Fruit fly (Drosophila melanogaster) whole organism, prepupa: ENCODE data around the gene CG3902.

Experiments used
- Blimp-1 ChIP-seq: fragments of 200-800 bp; sonication (Bioruptor generic); optimal IDR thresholded peaks from 3 replicates; lab custom pipeline; 2017; ENCODE audit warnings: missing biosample characterization, missing genetic modification characterization, mild to moderate bottlenecking, moderate library complexity, missing genetic modification reagents
- CG10669 ChIP-seq: fragments of 200-800 bp; sonication (Bioruptor generic); optimal IDR thresholded peaks from 3 replicates; lab custom pipeline; 2018; ENCODE audit warnings: missing biosample characterization, mild to moderate bottlenecking, missing genetic modification characterization, moderate library complexity
- CG11762 ChIP-seq: fragments of 200-800 bp; sonication (Bioruptor generic); optimal IDR thresholded peaks from 3 replicates; lab custom pipeline; 2016; ENCODE audit warnings: missing biosample characterization, missing genetic modification characterization; ENCODE audit not compliant: insufficient read depth
- CG15336 ChIP-seq: fragments of 200-800 bp; sonication (Bioruptor generic); IDR thresholded peaks from 2 replicates; pipeline ENCODE4 v1.3.6; 2022; ENCODE audit warnings: missing biosample characterization, missing genetic modification characterization
- CG1621 ChIP-seq: fragments of 200-800 bp; sonication (Bioruptor generic); optimal IDR thresholded peaks from 3 replicates; lab custom pipeline; 2018; ENCODE audit warnings: missing biosample characterization, mild to moderate bottlenecking, missing genetic modification characterization
- CG31627 ChIP-seq: fragments of 200-800 bp; sonication (Bioruptor generic); optimal IDR thresholded peaks from 3 replicates; lab custom pipeline; 2016; ENCODE audit warnings: missing biosample characterization, missing genetic modification characterization
- CG34406 ChIP-seq: fragments of 200-800 bp; sonication (Bioruptor generic); optimal IDR thresholded peaks from 3 replicates; lab custom pipeline; 2016; ENCODE audit warnings: missing biosample characterization, missing genetic modification characterization
- CG3919 ChIP-seq: fragments of 200-800 bp; sonication (Bioruptor generic); optimal IDR thresholded peaks from 3 replicates; lab custom pipeline; 2016; ENCODE audit warnings: missing biosample characterization, missing genetic modification characterization
- CG6163 ChIP-seq: fragments of 200-800 bp; sonication (Bioruptor generic); IDR thresholded peaks from 3 replicates; pipeline ENCODE4 v1.3.6; 2022; ENCODE audit warnings: missing biosample characterization, missing genetic modification characterization
- CG6276 ChIP-seq: fragments of 200-800 bp; sonication (Bioruptor generic); optimal IDR thresholded peaks from 2 replicates; lab custom pipeline; 2017; ENCODE audit warnings: missing biosample characterization, mild to moderate bottlenecking, missing genetic modification characterization
- CG6808 ChIP-seq: fragments of 200-800 bp; sonication (Bioruptor generic); optimal IDR thresholded peaks from 3 replicates; lab custom pipeline; 2017; ENCODE audit warnings: missing biosample characterization, missing genetic modification characterization, mild to moderate bottlenecking, moderate library complexity, missing genetic modification reagents
- CG6854 ChIP-seq: fragments of 200-800 bp; sonication (Bioruptor generic); optimal IDR thresholded peaks from 2 replicates; lab custom pipeline; 2017; ENCODE audit warnings: missing biosample characterization, mild to moderate bottlenecking, missing genetic modification characterization
- CG8119 ChIP-seq: fragments of 200-800 bp; sonication (Bioruptor generic); IDR thresholded peaks from 3 replicates; pipeline ENCODE4 v1.3.6; 2022; ENCODE audit warnings: missing biosample characterization, missing genetic modification characterization
- CG8319 ChIP-seq: fragments of 200-800 bp; sonication (Bioruptor generic); optimal IDR thresholded peaks from 3 replicates; lab custom pipeline; 2016; ENCODE audit warnings: missing biosample characterization, missing genetic modification characterization
- CG8632 ChIP-seq: fragments of 200-800 bp; sonication (Bioruptor generic); optimal IDR thresholded peaks from 3 replicates; lab custom pipeline; 2016; ENCODE audit warnings: missing biosample characterization, missing genetic modification characterization
- CG9139 ChIP-seq: fragments of 200-800 bp; sonication (Bioruptor generic); optimal IDR thresholded peaks from 3 replicates; lab custom pipeline; 2017; ENCODE audit warnings: missing biosample characterization, mild to moderate bottlenecking, missing genetic modification characterization
- Eip75B ChIP-seq: fragments of 200-800 bp; sonication (Bioruptor generic); optimal IDR thresholded peaks from 3 replicates; lab custom pipeline; 2016; ENCODE audit warnings: missing biosample characterization, missing genetic modification characterization
- Eip78C ChIP-seq: fragments of 200-800 bp; sonication (Bioruptor generic); peaks from one replicate; lab custom pipeline; 2016; ENCODE audit warnings: missing biosample characterization, missing genetic modification characterization
- Eip93F ChIP-seq: fragments of 200-800 bp; sonication (Bioruptor generic); optimal IDR thresholded peaks from 2 replicates; lab custom pipeline; 2016; ENCODE audit warnings: missing biosample characterization, mild to moderate bottlenecking, missing genetic modification characterization
- Ets21C ChIP-seq: fragments of 200-800 bp; sonication (Bioruptor generic); optimal IDR thresholded peaks from 3 replicates; lab custom pipeline; 2016; ENCODE audit warnings: missing biosample characterization, missing genetic modification characterization
- Ets96B ChIP-seq: fragments of 200-800 bp; optimal IDR thresholded peaks from 2 replicates; lab custom pipeline; 2019; ENCODE audit warnings: missing biosample characterization, mild to moderate bottlenecking, missing genetic modification characterization, moderate library complexity
- Gug ChIP-seq: fragments of 200-800 bp; sonication (Bioruptor generic); IDR thresholded peaks from 2 replicates; pipeline ENCODE4 v1.3.6; 2022; ENCODE audit warnings: missing biosample characterization, missing genetic modification characterization
- Hr38 ChIP-seq: sonication (Bioruptor generic); optimal IDR thresholded peaks from 2 replicates; lab custom pipeline; 2016; ENCODE audit warnings: missing biosample characterization, missing genetic modification characterization
- OdsH ChIP-seq: fragments of 200-800 bp; sonication (Bioruptor generic); optimal IDR thresholded peaks from 3 replicates; lab custom pipeline; 2016; ENCODE audit warnings: missing biosample characterization, missing genetic modification characterization
- Smox ChIP-seq: fragments of 200-800 bp; sonication (Bioruptor generic); optimal IDR thresholded peaks from 3 replicates; lab custom pipeline; 2016; ENCODE audit warnings: missing biosample characterization, missing genetic modification characterization
- Sox102F ChIP-seq: fragments of 200-800 bp; sonication (Bioruptor generic); optimal IDR thresholded peaks from 2 replicates; lab custom pipeline; 2016; ENCODE audit warnings: missing biosample characterization, mild to moderate bottlenecking, missing genetic modification characterization
- achi ChIP-seq: fragments of 200-800 bp; sonication (Bioruptor generic); optimal IDR thresholded peaks from 3 replicates; lab custom pipeline; 2016; ENCODE audit warnings: missing biosample characterization, missing genetic modification characterization
- acj6 ChIP-seq: fragments of 200-800 bp; sonication (Bioruptor generic); optimal IDR thresholded peaks from 3 replicates; lab custom pipeline; 2016; ENCODE audit warnings: missing biosample characterization, missing genetic modification characterization
- cyc ChIP-seq: fragments of 200-800 bp; sonication (Bioruptor generic); optimal IDR thresholded peaks from 3 replicates; lab custom pipeline; 2016; ENCODE audit warnings: missing biosample characterization, missing genetic modification characterization
- dsx ChIP-seq: fragments of 200-800 bp; optimal IDR thresholded peaks from 3 replicates; lab custom pipeline; 2019; ENCODE audit warnings: missing biosample characterization, mild to moderate bottlenecking, missing genetic modification characterization, moderate library complexity; ENCODE audit not compliant: poor library complexity, severe bottlenecking
- eg ChIP-seq: fragments of 200-800 bp; sonication (Bioruptor generic); IDR thresholded peaks from 3 replicates; pipeline ENCODE4 v1.3.6; 2022; ENCODE audit warnings: missing biosample characterization, missing genetic modification characterization
- esn ChIP-seq: fragments of 200-800 bp; sonication (Bioruptor generic); optimal IDR thresholded peaks from 2 replicates; lab custom pipeline; 2016; ENCODE audit warnings: missing biosample characterization, mild to moderate bottlenecking, missing genetic modification characterization, moderate library complexity
- fkh ChIP-seq: fragments of 200-800 bp; sonication (Bioruptor generic); optimal IDR thresholded peaks from 3 replicates; lab custom pipeline; 2017; ENCODE audit warnings: missing biosample characterization, mild to moderate bottlenecking, missing genetic modification characterization, moderate library complexity
- lz ChIP-seq: fragments of 200-800 bp; sonication (Bioruptor generic); optimal IDR thresholded peaks from 3 replicates; lab custom pipeline; 2016; ENCODE audit warnings: missing biosample characterization, missing genetic modification characterization
- net ChIP-seq: fragments of 200-800 bp; sonication (Bioruptor generic); optimal IDR thresholded peaks from 3 replicates; lab custom pipeline; 2016; ENCODE audit warnings: missing biosample characterization, missing genetic modification characterization
- salr ChIP-seq, 2 experiments: fragments of 200-800 bp; sonication (Bioruptor generic); optimal IDR thresholded peaks; 3 replicates each; lab custom pipeline; 2016 to 2018; ENCODE audit warnings: missing biosample characterization in 2 of 2, missing genetic modification characterization in 2 of 2, mild to moderate bottlenecking in 1 of 2
- spab ChIP-seq: fragments of 200-800 bp; sonication (Bioruptor generic); optimal IDR thresholded peaks from 2 replicates; lab custom pipeline; 2017; ENCODE audit warnings: missing biosample characterization, mild to moderate bottlenecking, missing genetic modification characterization, missing genetic modification reagents
- ss ChIP-seq, 2 experiments: fragments of 200-800 bp; sonication (Bioruptor generic); optimal IDR thresholded peaks; 2 replicates in 1 of 2; 3 replicates in 1 of 2; lab custom pipeline; 2017 to 2018; ENCODE audit warnings: mild to moderate bottlenecking in 2 of 2, missing biosample characterization in 2 of 2, missing genetic modification characterization in 2 of 2, moderate library complexity in 1 of 2
- topi ChIP-seq: fragments of 200-800 bp; sonication (Bioruptor generic); optimal IDR thresholded peaks from 3 replicates; lab custom pipeline; 2016; ENCODE audit warnings: missing biosample characterization, missing genetic modification characterization
- vri ChIP-seq: fragments of 200-800 bp; sonication (Bioruptor generic); optimal IDR thresholded peaks from 3 replicates; lab custom pipeline; 2016; ENCODE audit warnings: missing biosample characterization, mild to moderate bottlenecking, missing genetic modification characterization

The CG3902 gene

dm6 chr3L:18898086-18898470 is at the start of gene CG3902:
CG3902 (minus strand) TSS chr3L:18898293.
- TF ChIP-seq vri (GFP tag; lab: Kevin White, UChicago) (peak; percentile 73), Smox (GFP tag; lab: Kevin White, UChicago) (no peak), eg (GFP tag; lab: Robert Waterston, UW) (peak; percentile 59; the same call in 1 of the 3 replicates), CG6163 (GFP tag; lab: Robert Waterston, UW) (peak; percentile 57; the same call in 1 of the 3 replicates), CG8119 (peak; percentile 44; the same call in 1 of the 3 replicates), esn (GFP tag; lab: Kevin White, UChicago) (peak; percentile 26), Sox102F (no peak), Hr38 (no peak), spab (GFP tag; lab: Kevin White, UChicago) (no peak), Eip78C (GFP tag; lab: Kevin White, UChicago) (peak; percentile 78), CG15336 (GFP tag; lab: Robert Waterston, UW) (peak; percentile 49; the same call in 1 of the 2 replicates), CG6854 (GFP tag; lab: Kevin White, UChicago) (peak; percentile 75), net (GFP tag; lab: Kevin White, UChicago) (peak; percentile 22), ss (GFP tag; optimal IDR thresholded peaks at IDR 0.05; lab: Kevin White, UChicago) (peak; percentile 38 to 77), dsx (GFP tag; lab: Kevin White, UChicago) (peak; percentile 25), CG31627 (GFP tag; lab: Kevin White, UChicago) (no peak), Eip75B (GFP tag; lab: Kevin White, UChicago) (peak; percentile 14), CG9139 (peak; percentile 28)

dm6 chr3L:18946956-18947355 is 48.9 kb upstream of the CG3902 start:
- TF ChIP-seq topi (no peak), CG3919 (GFP tag; lab: Kevin White, UChicago) (peak; percentile 61), lz (GFP tag; lab: Kevin White, UChicago) (peak; percentile 10), salr (GFP tag; optimal IDR thresholded peaks at IDR 0.05; lab: Kevin White, UChicago) (peak in 1 of 2 experiments; percentile 5), OdsH (GFP tag; lab: Kevin White, UChicago) (peak; percentile 8), CG31627 (GFP tag; lab: Kevin White, UChicago) (peak; percentile 10), achi (peak; percentile 8), CG1621 (peak; percentile 28), CG9139 (peak; percentile 14), fkh (GFP tag; lab: Kevin White, UChicago) (no peak), CG6163 (GFP tag; lab: Robert Waterston, UW) (peak; percentile 55; the same call in 2 of the 3 replicates), CG34406 (GFP tag; lab: Kevin White, UChicago) (peak; percentile 30), CG6808 (GFP tag; lab: Kevin White, UChicago) (peak; percentile 6), acj6 (GFP tag; lab: Kevin White, UChicago) (peak; percentile 22), Smox (GFP tag; lab: Kevin White, UChicago) (no peak), Blimp-1 (GFP tag; lab: Kevin White, UChicago) (no peak), CG8319 (GFP tag; lab: Kevin White, UChicago) (peak; percentile 20), CG10669 (GFP tag; lab: Kevin White, UChicago) (peak; percentile 4), eg (GFP tag; lab: Robert Waterston, UW) (peak; percentile 65; the same call in 2 of the 3 replicates), CG8632 (peak; percentile 10)

DNA sequence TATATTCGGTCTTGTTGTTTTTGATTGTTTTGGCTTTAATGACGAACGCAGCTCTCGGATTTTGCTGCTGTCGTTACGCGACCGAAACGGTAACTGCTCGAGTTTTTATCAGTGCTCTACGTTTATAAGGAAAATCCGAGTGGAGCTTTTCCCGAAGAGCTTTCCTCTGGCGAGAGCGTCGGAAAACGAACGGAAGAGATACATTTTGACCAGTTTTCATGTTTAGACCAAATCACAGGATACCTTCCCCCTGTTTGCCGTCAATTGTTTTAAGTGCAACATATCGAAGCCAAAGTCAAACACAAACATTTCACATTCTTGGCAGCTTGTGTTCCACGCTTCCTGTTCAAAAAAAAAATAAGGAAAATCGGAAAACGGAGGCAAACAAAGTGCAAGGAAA is 47.8 kb upstream of the CG3902 start, which contains the start of gene CG32204:
Gene CG32204 (minus strand): TSS at position 101 of the 400 bp plus-strand sequence.
- TF ChIP-seq Ets21C (GFP tag; lab: Kevin White, UChicago): no peak
- no peak for TF ChIP-seq Hr38
- no peak for TF ChIP-seq Eip93F
- no peak for TF ChIP-seq CG6808 (GFP tag; lab: Kevin White, UChicago)
- no peak for TF ChIP-seq Gug (GFP tag; lab: Robert Waterston, UW)
- no peak for TF ChIP-seq acj6 (GFP tag; lab: Kevin White, UChicago)
- no peak for TF ChIP-seq Ets96B (tag; lab: Kevin White, UChicago)
- TF ChIP-seq CG6854 (GFP tag; lab: Kevin White, UChicago): no peak
- TF ChIP-seq cyc (GFP tag; lab: Kevin White, UChicago): no peak
- no peak for TF ChIP-seq CG11762
- TF ChIP-seq fkh (GFP tag; lab: Kevin White, UChicago): no peak
- no peak for TF ChIP-seq CG15336 (GFP tag; lab: Robert Waterston, UW)
- TF ChIP-seq Blimp-1 (GFP tag; lab: Kevin White, UChicago): no peak
- no peak for TF ChIP-seq esn (GFP tag; lab: Kevin White, UChicago)
- TF ChIP-seq CG6276 (GFP tag; lab: Kevin White, UChicago): no peak
